Fruit fly (Drosophila melanogaster): Measurements from ENCODE around the gene CG33995.
A peak's percentile ranks its signal among the peaks of the same experiment; 100 is the strongest.

Gene CG33995

DNA sequence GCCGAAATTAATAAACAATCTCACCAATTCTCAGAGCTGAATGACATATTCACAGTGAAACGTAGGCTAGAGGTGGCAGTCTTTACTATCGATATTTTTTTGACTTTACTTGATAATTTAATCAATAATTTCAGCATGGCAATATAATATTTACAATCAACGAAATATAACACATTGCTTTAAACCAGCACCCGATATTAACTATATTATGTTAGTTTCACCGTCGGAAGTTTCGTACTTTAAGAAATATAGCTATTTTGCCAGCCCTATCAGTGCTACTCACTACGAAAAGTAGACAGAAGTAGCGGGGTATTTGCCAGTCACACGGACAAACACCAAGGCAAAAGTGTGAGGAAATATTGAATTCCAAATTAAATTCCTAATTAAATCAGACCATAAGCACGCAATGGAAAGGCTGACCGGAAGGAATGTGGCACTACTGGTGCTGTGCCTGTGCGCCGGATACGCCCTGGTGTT, 32.2 kb upstream of the CG33995 start, which contains the start of the genes CG31917, Tfb5 and SelT (continued):
- TF ChIP-seq CG3726 (GFP tag; IDR thresholded peaks at IDR 0.05) = no peak
- peak; percentile 59 for TF ChIP-seq HLH54F (GFP tag; optimal IDR thresholded peaks at IDR 0.05)
- peak; percentile 85 for TF ChIP-seq CG2120 (GFP tag; optimal IDR thresholded peaks at IDR 0.05)
- no peak for TF ChIP-seq hkb (optimal IDR thresholded peaks at IDR 0.05)
- 0 out of 2 replicates have a peak, but pooled peaks have one; percentile 15 for TF ChIP-seq hkb (GFP tag; IDR thresholded peaks at IDR 0.05)
- peak; percentile 36 for TF ChIP-seq az2 (GFP tag; optimal IDR thresholded peaks at IDR 0.05)
- TF ChIP-seq Xrp1 (GFP tag; IDR thresholded peaks at IDR 0.05) = peak; percentile 43; the same call in 1 of the 2 replicates
- TF ChIP-seq CG13624 (GFP tag; optimal IDR thresholded peaks at IDR 0.05) = peak; percentile 82
- 0 out of 2 replicates have a peak, but pooled peaks have one; percentile 21 for TF ChIP-seq Taf1 (GFP tag; IDR thresholded peaks at IDR 0.05)
- peak; percentile 13 for TF ChIP-seq kay (GFP tag; optimal IDR thresholded peaks at IDR 0.05)
- peak; percentile 46 for TF ChIP-seq Abd-B (GFP tag; optimal IDR thresholded peaks at IDR 0.05)
- no peak for TF ChIP-seq so (GFP tag; IDR thresholded peaks at IDR 0.05)
- TF ChIP-seq Ptx1 (GFP tag; IDR thresholded peaks at IDR 0.05) = peak; percentile 56; the same call in 1 of the 2 replicates
- peak; percentile 69 for TF ChIP-seq vnd (GFP tag; IDR thresholded peaks at IDR 0.05; ENCODE audit: partially characterized antibody)
- peak; percentile 28 for TF ChIP-seq cwo (GFP tag; optimal IDR thresholded peaks at IDR 0.05)
- TF ChIP-seq Atf3 (GFP tag; optimal IDR thresholded peaks at IDR 0.05) = no peak
- TF ChIP-seq CG8944 (GFP tag; optimal IDR thresholded peaks at IDR 0.05) = peak; percentile 36
- no peak for TF ChIP-seq CG11723 (GFP tag; optimal IDR thresholded peaks at IDR 0.05)
- TF ChIP-seq dysf (GFP tag; IDR thresholded peaks at IDR 0.05) = peak; percentile 57; the same call in 1 of the 3 replicates
- peak; percentile 30 for TF ChIP-seq Atf-2 (GFP tag; optimal IDR thresholded peaks at IDR 0.05)
- TF ChIP-seq Nf-YC (tag; optimal IDR thresholded peaks at IDR 0.05) = no peak
- TF ChIP-seq Ets97D (GFP tag; optimal IDR thresholded peaks at IDR 0.05) = peak; percentile 65
- TF ChIP-seq CG7556 (GFP tag; optimal IDR thresholded peaks at IDR 0.05) = peak; percentile 47
- TF ChIP-seq Hsf (GFP tag; optimal IDR thresholded peaks at IDR 0.05) = peak; percentile 73
- TF ChIP-seq ewg (GFP tag; optimal IDR thresholded peaks at IDR 0.05) = peak; percentile 36
- no peak for TF ChIP-seq tna (GFP tag; IDR thresholded peaks at IDR 0.05; ENCODE audit: partially characterized antibody)
- TF ChIP-seq ems (GFP tag; optimal IDR thresholded peaks at IDR 0.05) = peak; percentile 8
- peak; percentile 48 for TF ChIP-seq lbe (GFP tag; optimal IDR thresholded peaks at IDR 0.05)
- no peak for TF ChIP-seq CG7987 (GFP tag; optimal IDR thresholded peaks at IDR 0.05)
- peak; percentile 50 for TF ChIP-seq CG9609 (GFP tag; optimal IDR thresholded peaks at IDR 0.05)
- TF ChIP-seq sob (GFP tag; IDR thresholded peaks at IDR 0.05) = peak; percentile 32; the same call in 1 of the 2 replicates
- no peak for TF ChIP-seq chm (GFP tag; IDR thresholded peaks at IDR 0.05)
- TF ChIP-seq CG3838 (GFP tag; optimal IDR thresholded peaks at IDR 0.05) = peak; percentile 38
- TF ChIP-seq Doc3 (GFP tag; IDR thresholded peaks at IDR 0.05; ENCODE audit: partially characterized antibody) = peak; percentile 83
- peak; percentile 3 for TF ChIP-seq Spps (tag; optimal IDR thresholded peaks at IDR 0.05)
- peak; percentile 73 for TF ChIP-seq Hmr (GFP tag; optimal IDR thresholded peaks at IDR 0.05)
- TF ChIP-seq Aef1 (GFP tag; IDR thresholded peaks at IDR 0.05) = peak; percentile 22; the same call in 1 of the 3 replicates
- TF ChIP-seq CG7839 (tag; optimal IDR thresholded peaks at IDR 0.05) = peak; percentile 59
- no peak for TF ChIP-seq CG10274 (GFP tag; optimal IDR thresholded peaks at IDR 0.05)
- peak; percentile 34; the same call in 1 of the 2 replicates for TF ChIP-seq danr (GFP tag; IDR thresholded peaks at IDR 0.05)
- TF ChIP-seq disco-r (GFP tag; optimal IDR thresholded peaks at IDR 0.05) = peak; percentile 55
- peak; percentile 18; the same call in 1 of the 2 replicates for TF ChIP-seq CG9215 (GFP tag; IDR thresholded peaks at IDR 0.05)
- peak; percentile 42 for TF ChIP-seq B-H2 (GFP tag; optimal IDR thresholded peaks at IDR 0.05)
- TF ChIP-seq CG12219 (GFP tag; optimal IDR thresholded peaks at IDR 0.05) = peak; percentile 11
- peak; percentile 77 for TF ChIP-seq CG30403 (GFP tag; optimal IDR thresholded peaks at IDR 0.05)
- peak; percentile 74 for TF ChIP-seq CG34224 (GFP tag; IDR thresholded peaks at IDR 0.05; ENCODE audit: partially characterized antibody)
- peak; percentile 81 for TF ChIP-seq CG16813 (GFP tag; IDR thresholded peaks at IDR 0.05; ENCODE audit: partially characterized antibody)
- TF ChIP-seq Dref (GFP tag; IDR thresholded peaks at IDR 0.05) = peak; percentile 59
- TF ChIP-seq CG10209 (GFP tag; optimal IDR thresholded peaks at IDR 0.05) = peak; percentile 41
- TF ChIP-seq Ets65A (GFP tag) = peak; percentile 94

Measured in whole organism, embryonic.